Worm (Caenorhabditis elegans): ENCODE data around the gene Y54G2A.44.
A peak's percentile ranks its signal among the peaks of the same experiment; 100 is the strongest.

Y54G2A.44 gene

DNA sequence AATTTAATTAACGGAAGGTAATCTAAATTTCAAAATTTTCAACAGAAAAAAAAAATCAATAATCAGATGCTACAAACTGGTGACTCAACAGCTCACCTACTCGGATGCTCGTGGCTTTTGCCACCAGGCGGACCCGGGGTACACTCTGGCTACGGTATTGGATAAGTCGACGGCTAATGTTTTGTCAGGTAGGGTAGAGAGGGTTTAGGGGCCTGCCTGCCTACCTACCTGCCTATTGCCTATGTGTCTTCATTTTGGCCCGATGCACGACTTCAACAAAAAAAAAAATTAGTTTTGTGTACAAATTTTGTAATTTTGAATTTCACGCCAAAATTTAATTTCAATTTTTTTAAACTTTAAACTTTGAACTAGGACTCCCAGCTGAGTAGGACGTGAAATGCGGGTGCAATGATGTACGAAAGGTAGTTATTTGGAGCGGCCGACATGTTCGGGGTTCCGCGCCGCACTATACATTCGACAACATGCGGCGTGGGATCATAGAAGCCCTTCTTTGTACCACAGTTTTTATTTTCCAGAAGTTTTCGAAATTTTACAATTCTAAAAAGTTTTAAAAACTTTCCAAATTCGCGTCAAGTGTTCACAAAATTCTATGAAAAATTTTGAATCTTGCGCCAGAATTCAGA is 23.9 kb downstream of the Y54G2A.44 start:
- TF ChIP-seq nhr-179 (tag; optimal IDR thresholded peaks at IDR 0.05) (no peak), him-1 (tag; optimal IDR thresholded peaks at IDR 0.05) (peak; percentile 83), egrh-3 (GFP tag; IDR thresholded peaks at IDR 0.05) (no peak), rpc-1 (optimal IDR thresholded peaks at IDR 0.05) (no peak), rpc-1 (tag; optimal IDR thresholded peaks at IDR 0.05) (no peak), F39B2.1 (GFP tag; IDR thresholded peaks at IDR 0.05) (no peak), tbp1 (GFP tag; optimal IDR thresholded peaks at IDR 0.05) (peak; percentile 37), ets-4 (GFP tag; optimal IDR thresholded peaks at IDR 0.05) (no peak), atf-7 (tag; optimal IDR thresholded peaks at IDR 0.05) (peak; percentile 3), F33H1.4 (GFP tag; IDR thresholded peaks at IDR 0.05) (no peak), lin-26 (GFP tag; IDR thresholded peaks at IDR 0.05) (no peak), ceh-79 (tag; optimal IDR thresholded peaks at IDR 0.05) (no peak), snpc-1.1 (tag; optimal IDR thresholded peaks at IDR 0.05; ENCODE audit: insufficient read depth) (peak; percentile 94), snpc-3.4 (tag; optimal IDR thresholded peaks at IDR 0.05) (peak; percentile 76), nhr-90 (tag; optimal IDR thresholded peaks at IDR 0.05) (no peak), lsl-1 (GFP tag; optimal IDR thresholded peaks at IDR 0.05) (peak; percentile 5), ceh-100 (GFP tag; IDR thresholded peaks at IDR 0.05) (no peak), snpc-4 (GFP tag; optimal IDR thresholded peaks at IDR 0.05) (peak; percentile 89), snpc-4 (tag; optimal IDR thresholded peaks at IDR 0.05) (peak; percentile 77 to 95 (median 90)), C17E4.6 (GFP tag; IDR thresholded peaks at IDR 0.05) (no peak), hmg-20 (GFP tag; IDR thresholded peaks at IDR 0.05) (no peak), snpc-1.3 (tag; optimal IDR thresholded peaks at IDR 0.05; ENCODE audit: insufficient read depth) (peak; percentile 45), nhr-80 (tag; optimal IDR thresholded peaks at IDR 0.05) (no peak)

DNA sequence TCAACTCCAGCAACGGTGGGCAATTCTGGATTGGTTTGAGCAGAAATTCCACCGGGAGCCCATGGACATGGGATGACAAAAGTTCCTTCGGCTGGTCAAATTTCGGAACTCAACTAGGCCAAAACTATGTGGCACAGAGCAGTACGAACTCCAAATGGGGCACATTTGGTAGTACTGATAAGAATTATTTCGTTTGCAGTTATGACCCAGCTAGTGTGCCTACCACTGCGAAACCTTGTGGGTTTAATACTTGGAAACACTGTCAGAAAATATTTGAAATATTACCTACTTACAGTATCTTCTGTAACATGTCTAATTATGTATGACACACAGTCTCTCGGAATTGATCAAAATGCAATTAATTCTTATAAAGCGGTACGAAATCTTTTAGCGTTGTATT is 24.7 kb downstream of the Y54G2A.44 start:
- no peak for TF ChIP-seq ztf-3 (GFP tag; optimal IDR thresholded peaks at IDR 0.05)
- peak; percentile 58 for TF ChIP-seq nhr-80 (tag; optimal IDR thresholded peaks at IDR 0.05)

DNA sequence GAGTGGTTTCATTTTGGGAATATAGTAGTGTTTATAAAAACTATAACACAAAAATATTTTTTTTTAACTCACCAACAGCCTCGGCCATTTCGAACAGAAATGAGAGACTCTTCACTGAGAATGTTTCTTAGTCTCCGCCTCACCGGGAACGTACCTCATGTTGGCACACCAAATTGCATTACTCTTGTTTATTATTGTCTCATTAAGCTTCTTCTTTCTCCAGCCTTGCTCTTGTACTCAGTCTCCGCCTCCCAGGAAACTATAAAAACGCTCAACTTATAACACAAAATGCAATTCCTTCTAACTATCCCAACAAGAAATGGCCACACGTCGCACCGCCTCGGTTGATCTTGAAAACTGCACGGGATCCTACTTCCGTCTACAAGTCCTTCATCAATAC is 30.9 kb downstream of the Y54G2A.44 start, which contains the start of the genes Y54G2A.48 and pudl-1:
Gene Y54G2A.48, minus strand, starts transcription at position 101 of the 400 bp plus-strand sequence.
Gene pudl-1, plus strand, starts transcription at position 320 of the 400 bp plus-strand sequence.
- no peak for TF ChIP-seq snpc-3.4 (tag; optimal IDR thresholded peaks at IDR 0.05)
- TF ChIP-seq die-1 (tag; optimal IDR thresholded peaks at IDR 0.05): no peak
- no peak for TF ChIP-seq ztf-22 (GFP tag; optimal IDR thresholded peaks at IDR 0.05)
- no peak for TF ChIP-seq lag-1 (GFP tag; IDR thresholded peaks at IDR 0.05)
- TF ChIP-seq chd-7 (tag; optimal IDR thresholded peaks at IDR 0.05): no peak
- TF ChIP-seq gei-17 (GFP tag; optimal IDR thresholded peaks at IDR 0.05): no peak

DNA sequence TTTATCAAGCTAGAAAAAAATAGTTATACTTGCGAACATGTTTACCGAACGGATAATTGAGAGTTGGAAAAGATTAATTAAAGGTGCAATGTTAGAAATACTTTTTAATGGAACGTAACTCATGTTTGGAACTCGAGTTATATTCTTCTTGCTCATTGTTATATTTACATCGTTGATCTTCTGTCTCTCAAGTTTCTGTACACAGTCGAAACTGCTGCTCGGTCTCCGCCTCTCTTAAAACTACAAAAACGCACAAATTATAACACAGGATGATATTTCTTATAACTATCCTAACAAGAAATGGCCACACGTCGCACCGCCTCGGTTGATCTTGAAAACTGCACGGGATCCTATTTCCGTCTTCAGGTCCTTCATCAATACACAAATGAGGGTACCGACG is 32.9 kb downstream of the Y54G2A.44 start, which contains the start of gene pudl-2:
Gene pudl-2, plus strand, starts transcription at position 301 of the 400 bp plus-strand sequence.
- no peak for TF ChIP-seq snpc-3.4 (tag; optimal IDR thresholded peaks at IDR 0.05)
- no peak for TF ChIP-seq snpc-1.1 (tag; optimal IDR thresholded peaks at IDR 0.05; ENCODE audit: insufficient read depth)
- no peak for TF ChIP-seq ceh-58 (GFP tag; IDR thresholded peaks at IDR 0.05)
- TF ChIP-seq B0336.3 (GFP tag; IDR thresholded peaks at IDR 0.05): no peak
- TF ChIP-seq tbp1 (GFP tag; optimal IDR thresholded peaks at IDR 0.05): no peak
- TF ChIP-seq attf-6 (GFP tag; IDR thresholded peaks at IDR 0.05): no peak
- TF ChIP-seq fkh-3 (tag; optimal IDR thresholded peaks at IDR 0.05): no peak
- TF ChIP-seq egl-18 (GFP tag; IDR thresholded peaks at IDR 0.05): no peak
- no peak for TF ChIP-seq lin-35 (GFP tag; optimal IDR thresholded peaks at IDR 0.05)
- TF ChIP-seq hrde-1 (tag; optimal IDR thresholded peaks at IDR 0.05; ENCODE audit: borderline replicate concordance): no peak
- TF ChIP-seq lin-40 (tag; optimal IDR thresholded peaks at IDR 0.05): no peak
- no peak for TF ChIP-seq nhr-120 (GFP tag; IDR thresholded peaks at IDR 0.05)
- no peak for TF ChIP-seq attf-3 (GFP tag; conservative IDR thresholded peaks at IDR 0.05)
- no peak for TF ChIP-seq ceh-100 (GFP tag; IDR thresholded peaks at IDR 0.05)
- TF ChIP-seq nhr-27 (tag; optimal IDR thresholded peaks at IDR 0.05): no peak
- TF ChIP-seq tlf-1 (GFP tag; optimal IDR thresholded peaks at IDR 0.05): no peak
- no peak for TF ChIP-seq bed-1 (GFP tag; IDR thresholded peaks at IDR 0.05)

All from whole organism, young adult.